Worm (Caenorhabditis elegans) whole organism, early embryonic: ENCODE measurements around the gene F26F12.8.

ENCODE experiments used
- B0310.2 ChIP-seq: sonication (generic microtip); optimal IDR thresholded peaks from 2 replicates; lab custom pipeline; 2016; ENCODE audit warnings: mild to moderate bottlenecking, missing genetic modification characterization, missing compliant biosample characterization
- F13C5.2 ChIP-seq: sonication (generic microtip); optimal IDR thresholded peaks from 2 replicates; lab custom pipeline; 2017; ENCODE audit warnings: mild to moderate bottlenecking, missing genetic modification characterization, inconsistent platforms, missing compliant biosample characterization
- ama-1 ChIP-seq: fragments of 150-350 bp; optimal IDR thresholded peaks from 2 replicates; lab custom pipeline; 2014
- ceh-13 ChIP-seq: fragments of 200-800 bp; sonication (Bioruptor generic); optimal IDR thresholded peaks from 2 replicates; lab custom pipeline; 2018; ENCODE audit warnings: mild to moderate bottlenecking, missing genetic modification characterization, missing compliant biosample characterization
- ceh-36 ChIP-seq: sonication (generic microtip); optimal IDR thresholded peaks from 2 replicates; lab custom pipeline; 2016; ENCODE audit warnings: missing genetic modification characterization, inconsistent platforms, missing compliant biosample characterization
- ets-7 ChIP-seq: sonication (generic microtip); optimal IDR thresholded peaks from 2 replicates; lab custom pipeline; 2016; ENCODE audit warnings: missing genotype, missing genetic modification characterization, missing compliant biosample characterization
- flt-1 ChIP-seq: fragments of 200-800 bp; sonication (Bioruptor generic); IDR thresholded peaks from 2 replicates; pipeline ENCODE4 v1.3.6; 2022; ENCODE audit warnings: missing genetic modification characterization, missing compliant biosample characterization
- hmg-4 ChIP-seq: fragments of 200-800 bp; sonication (Bioruptor generic); optimal IDR thresholded peaks from 2 replicates; lab custom pipeline; 2018; ENCODE audit warnings: mild to moderate bottlenecking, missing genetic modification characterization, missing compliant biosample characterization
- hnd-1 ChIP-seq: sonication (generic microtip); optimal IDR thresholded peaks from 2 replicates; lab custom pipeline; 2016; ENCODE audit warnings: missing genetic modification characterization, missing compliant biosample characterization
- pes-1 ChIP-seq: fragments of 200-800 bp; sonication (Bioruptor generic); IDR thresholded peaks from 2 replicates; pipeline ENCODE4 v1.3.6; 2022; ENCODE audit warnings: missing genetic modification reagents, missing genetic modification characterization, missing compliant biosample characterization
- scrt-1 ChIP-seq: fragments of 200-800 bp; sonication (Bioruptor generic); IDR thresholded peaks from 2 replicates; pipeline ENCODE4 v1.3.6; 2022; ENCODE audit warnings: missing genetic modification characterization, missing compliant biosample characterization
- sea-1 ChIP-seq: fragments of 200-800 bp; sonication (Bioruptor generic); conservative IDR thresholded peaks from 2 replicates; pipeline ENCODE4 v1.3.6; 2022; ENCODE audit warnings: missing genetic modification characterization, missing compliant biosample characterization
- tbx-11 ChIP-seq: fragments of 200-800 bp; sonication (Bioruptor generic); IDR thresholded peaks from 2 replicates; pipeline ENCODE4 v1.3.6; 2022; ENCODE audit warnings: missing genetic modification characterization, missing compliant biosample characterization

DNA sequence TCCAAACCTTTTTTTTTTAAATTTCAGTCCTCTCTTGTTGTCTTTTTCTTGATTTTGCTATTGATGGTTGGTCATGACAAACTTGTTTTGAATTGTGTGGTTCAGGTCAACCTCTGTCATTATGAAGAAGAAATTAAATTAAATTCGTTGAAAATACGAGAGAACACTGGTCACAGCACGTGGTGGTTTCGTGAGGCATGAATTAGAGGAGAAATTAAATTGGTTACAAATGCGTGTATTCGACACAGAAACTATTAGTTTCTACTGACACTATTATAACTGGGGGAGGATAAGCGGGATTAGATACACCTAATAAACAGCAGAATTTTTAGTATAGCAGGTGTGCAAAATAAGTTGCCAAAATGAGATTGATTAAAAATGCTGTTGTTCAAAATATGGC is 10.2 kb downstream of the F26F12.8 start:
- TF ChIP-seq pes-1 (GFP tag; lab: Robert Waterston, UW) (no peak), hmg-4 (GFP tag; lab: Kevin White, UChicago) (no peak), ama-1 (no peak), ceh-13 (GFP tag; lab: Kevin White, UChicago) (no peak), flt-1 (no peak), sea-1 (no peak), ets-7 (tag; lab: Kevin White, UChicago) (no peak), tbx-11 (no peak), B0310.2 (tag; lab: Kevin White, UChicago) (no peak), ceh-36 (tag; lab: Kevin White, UChicago) (no peak), F13C5.2 (tag; lab: Kevin White, UChicago) (no peak), scrt-1 (GFP tag; lab: Robert Waterston, UW) (no peak), hnd-1 (tag; lab: Kevin White, UChicago) (no peak)
